Worm (Caenorhabditis elegans): ENCODE data around the gene H40L08.8.

H40L08.8 gene

ce11 chrX:15040552-15041080 is 36.8 kb downstream of the H40L08.8 start, which contains the start of gene C18B12.4 (continued):
- TF ChIP-seq snpc-4 (tag; optimal IDR thresholded peaks at IDR 0.05), result peak; percentile 78
- peak; percentile 85 for TF ChIP-seq ceh-16 (tag; optimal IDR thresholded peaks at IDR 0.05)
- no peak for TF ChIP-seq ZK546.5 (tag; optimal IDR thresholded peaks at IDR 0.05)

DNA sequence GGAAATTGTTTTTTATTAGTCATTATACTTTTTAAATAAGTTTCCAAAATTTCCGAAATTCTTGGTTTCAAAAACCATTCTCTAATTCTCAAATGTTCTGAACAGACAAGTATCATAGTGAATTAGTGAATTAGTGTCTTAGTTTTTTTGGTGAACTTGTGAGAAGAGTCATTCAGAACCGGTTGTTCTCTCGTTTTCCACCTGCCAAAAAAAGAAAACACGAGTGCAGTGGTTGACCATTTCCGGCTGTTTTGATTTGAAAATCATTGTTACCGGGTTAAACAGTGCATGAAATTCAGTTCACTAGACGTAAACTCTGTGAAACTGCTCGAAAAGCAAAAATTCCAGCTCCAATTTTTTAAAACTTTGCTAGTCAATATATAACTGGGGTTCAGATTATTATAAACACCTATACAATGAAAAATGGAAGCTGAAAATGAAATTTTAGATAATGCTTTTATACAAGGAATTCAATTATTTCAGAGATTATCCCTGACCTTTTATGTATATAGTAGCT is 37.7 kb downstream of the H40L08.8 start:
- TF ChIP-seq ztf-4 (tag; optimal IDR thresholded peaks at IDR 0.05) (no peak), sma-9 (GFP tag; optimal IDR thresholded peaks at IDR 0.05) (peak; percentile 6), sma-9 (tag; optimal IDR thresholded peaks at IDR 0.05) (no peak)

DNA sequence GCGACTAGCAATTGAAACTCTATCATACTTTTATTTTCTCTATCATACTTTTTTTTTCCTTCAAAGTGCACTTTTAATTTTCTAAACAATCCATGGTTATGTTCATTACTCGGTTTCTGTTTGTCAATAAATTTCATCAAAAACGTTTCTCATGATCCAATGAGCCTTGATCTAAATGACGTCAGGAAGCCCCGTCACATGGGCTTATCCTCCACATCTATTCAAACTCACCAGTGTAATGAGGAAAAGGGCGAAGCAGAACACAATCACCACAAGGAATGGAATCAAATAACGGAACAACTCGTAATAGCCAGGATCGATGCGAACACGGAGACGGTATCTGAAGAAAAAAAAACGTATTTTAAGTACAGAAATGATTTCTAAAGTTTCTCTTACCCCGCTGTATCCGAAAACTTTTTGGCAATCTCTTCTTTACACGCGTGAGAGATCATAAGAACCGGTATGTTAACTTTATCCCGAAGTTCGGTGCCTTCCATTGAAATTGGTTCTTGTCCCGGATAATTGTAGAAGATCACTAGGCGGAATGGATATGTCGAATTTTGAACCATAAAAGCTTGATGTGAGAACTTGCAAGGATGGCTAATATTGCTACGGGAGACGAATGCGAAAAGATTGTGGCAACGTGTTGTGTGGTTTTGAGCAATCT is 38.3 kb downstream of the H40L08.8 start:
- TF ChIP-seq sma-9 (GFP tag; optimal IDR thresholded peaks at IDR 0.05) (peak; percentile 53), sma-9 (tag; optimal IDR thresholded peaks at IDR 0.05) (no peak), nhr-25 (tag; optimal IDR thresholded peaks at IDR 0.05) (no peak), ceh-16 (tag; optimal IDR thresholded peaks at IDR 0.05) (no peak), sma-3 (GFP tag; optimal IDR thresholded peaks at IDR 0.05) (no peak), ztf-4 (tag; optimal IDR thresholded peaks at IDR 0.05) (no peak), mdl-1 (tag; optimal IDR thresholded peaks at IDR 0.05) (no peak), unc-55 (GFP tag; optimal IDR thresholded peaks at IDR 0.05) (no peak), blmp-1 (tag; optimal IDR thresholded peaks at IDR 0.05; ENCODE audit: insufficient read depth) (no peak), ztf-1 (GFP tag; conservative IDR thresholded peaks at IDR 0.05) (no peak), peb-1 (tag; optimal IDR thresholded peaks at IDR 0.05) (no peak), skn-1 (tag; optimal IDR thresholded peaks at IDR 0.05) (no peak), nhr-21 (tag; optimal IDR thresholded peaks at IDR 0.05) (no peak), elt-3 (tag; optimal IDR thresholded peaks at IDR 0.05) (no peak), lin-39 (tag; optimal IDR thresholded peaks at IDR 0.05) (no peak), ztf-11 (tag; optimal IDR thresholded peaks at IDR 0.05) (no peak), crh-2 (tag; optimal IDR thresholded peaks at IDR 0.05) (no peak), unc-39 (tag; optimal IDR thresholded peaks at IDR 0.05) (no peak), lin-13 (GFP tag; optimal IDR thresholded peaks at IDR 0.05) (no peak), elt-1 (tag; optimal IDR thresholded peaks at IDR 0.05) (no peak), nhr-129 (tag; optimal IDR thresholded peaks at IDR 0.05) (peak; percentile 51), ZK546.5 (tag; optimal IDR thresholded peaks at IDR 0.05) (no peak), nhr-12 (tag; optimal IDR thresholded peaks at IDR 0.05) (no peak), C34F6.9 (tag; optimal IDR thresholded peaks at IDR 0.05) (peak; percentile 25), nhr-6 (tag; optimal IDR thresholded peaks at IDR 0.05) (no peak), lsy-2 (tag; optimal IDR thresholded peaks at IDR 0.05) (peak in 1 of 2 experiments; percentile 34)

DNA sequence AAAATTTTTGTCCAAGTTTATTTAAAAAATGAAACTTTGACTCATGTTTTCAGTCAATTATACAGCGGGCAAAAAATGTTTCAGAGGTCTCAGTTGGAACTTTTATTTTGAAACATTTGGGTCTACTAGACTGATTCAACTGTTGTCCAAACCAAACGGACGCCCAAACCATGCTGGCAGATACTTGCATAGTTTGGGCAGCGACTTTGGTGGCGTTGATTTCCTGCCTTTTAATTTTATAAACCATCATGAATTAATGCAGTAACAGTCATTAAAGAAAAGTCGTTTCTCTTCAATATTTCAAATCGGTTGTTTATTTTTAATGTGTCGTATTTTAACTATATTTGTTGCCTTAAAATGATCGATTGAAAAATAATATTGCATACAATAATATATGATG is 41.1 kb downstream of the H40L08.8 start:
- no peak for TF ChIP-seq nhr-12 (tag; optimal IDR thresholded peaks at IDR 0.05)
- TF ChIP-seq unc-39 (tag; optimal IDR thresholded peaks at IDR 0.05), result no peak
- no peak for TF ChIP-seq mbf-1 (tag; optimal IDR thresholded peaks at IDR 0.05)
- TF ChIP-seq skn-1 (tag; optimal IDR thresholded peaks at IDR 0.05), result no peak
- no peak for TF ChIP-seq nhr-21 (tag; optimal IDR thresholded peaks at IDR 0.05)
- no peak for TF ChIP-seq peb-1 (tag; optimal IDR thresholded peaks at IDR 0.05)
- no peak for TF ChIP-seq unc-55 (GFP tag; optimal IDR thresholded peaks at IDR 0.05)
- TF ChIP-seq lin-13 (GFP tag; optimal IDR thresholded peaks at IDR 0.05), result no peak
- TF ChIP-seq lsy-2 (tag; optimal IDR thresholded peaks at IDR 0.05), result peak in 1 of 2 experiments; percentile 6
- no peak for TF ChIP-seq crh-2 (tag; optimal IDR thresholded peaks at IDR 0.05)
- no peak for TF ChIP-seq lin-11 (tag; optimal IDR thresholded peaks at IDR 0.05)
- TF ChIP-seq ztf-4 (tag; optimal IDR thresholded peaks at IDR 0.05), result peak; percentile 16
- TF ChIP-seq nhr-25 (tag; optimal IDR thresholded peaks at IDR 0.05), result peak; percentile 30
- TF ChIP-seq ama-1 (optimal IDR thresholded peaks at IDR 0.05), result no peak

ce11 chrX:15035748-15036147 is 41.7 kb downstream of the H40L08.8 start:
- no peak for TF ChIP-seq ceh-16 (tag; optimal IDR thresholded peaks at IDR 0.05)

DNA sequence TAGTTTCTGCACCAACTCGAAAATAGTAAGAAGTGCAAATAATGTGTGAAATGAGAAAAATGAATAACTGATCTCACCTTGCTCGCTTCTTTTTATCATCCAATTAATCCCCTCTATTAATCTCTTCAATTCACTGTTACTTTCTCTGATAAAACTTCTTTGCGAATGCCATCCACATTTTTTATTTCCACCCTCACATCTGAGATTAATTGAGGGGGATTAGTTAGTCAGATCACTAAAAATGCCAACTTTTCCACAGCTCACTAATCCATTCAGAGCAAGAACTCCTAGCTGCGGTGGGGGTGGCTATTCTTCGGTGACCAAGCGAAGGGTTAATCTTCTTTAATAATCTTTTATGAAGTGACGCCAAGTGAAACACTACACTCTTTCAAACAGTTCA is 42.6 kb downstream of the H40L08.8 start, which contains the start of gene dsc-1:
Gene dsc-1, minus strand, starts transcription at position 46 of the 400 bp plus-strand sequence.
- TF ChIP-seq nhr-77 (tag; optimal IDR thresholded peaks at IDR 0.05), result no peak
- TF ChIP-seq nhr-10 (tag; optimal IDR thresholded peaks at IDR 0.05), result no peak
- TF ChIP-seq ztf-11 (tag; optimal IDR thresholded peaks at IDR 0.05), result no peak
